Fruit fly (Drosophila melanogaster) whole organism, embryonic: Measurements from ENCODE around the gene CG18596.

Experiments
- Atf3 ChIP-seq: fragments of 200-800 bp; sonication (Bioruptor generic); optimal IDR thresholded peaks from 3 replicates; lab custom pipeline; 2016; ENCODE audit warnings: missing biosample characterization, missing genetic modification characterization
- Atf6 ChIP-seq: fragments of 200-800 bp; sonication (Bioruptor generic); IDR thresholded peaks from 2 replicates; pipeline ENCODE4 v1.3.6; 2022; ENCODE audit warnings: missing biosample characterization, missing genetic modification characterization
- B-H1 ChIP-seq: fragments of 200-800 bp; sonication (Bioruptor generic); IDR thresholded peaks from 3 replicates; pipeline ENCODE4 v1.3.6; 2022; ENCODE audit warnings: missing biosample characterization, missing genetic modification characterization
- Bdp1 ChIP-seq: fragments of 200-800 bp; sonication (Bioruptor generic); optimal IDR thresholded peaks from 3 replicates; lab custom pipeline; 2016; ENCODE audit warnings: missing biosample characterization, missing genetic modification characterization
- CG10147 ChIP-seq: fragments of 200-800 bp; sonication (Bioruptor generic); optimal IDR thresholded peaks from 2 replicates; lab custom pipeline; 2019; ENCODE audit warnings: missing biosample characterization, mild to moderate bottlenecking, missing genetic modification characterization, moderate library complexity
- CG10431 ChIP-seq: fragments of 200-800 bp; sonication (Bioruptor generic); optimal IDR thresholded peaks from 3 replicates; lab custom pipeline; 2018; ENCODE audit warnings: missing biosample characterization, mild to moderate bottlenecking, missing genetic modification characterization
- CG11398 ChIP-seq: fragments of 200-800 bp; sonication (Bioruptor generic); optimal IDR thresholded peaks from 2 replicates; lab custom pipeline; 2016; ENCODE audit warnings: missing biosample characterization, missing genetic modification characterization
- CG14710 ChIP-seq: fragments of 200-800 bp; sonication (Bioruptor generic); optimal IDR thresholded peaks from 3 replicates; lab custom pipeline; 2019; ENCODE audit warnings: missing biosample characterization, mild to moderate bottlenecking, missing genetic modification characterization, moderate library complexity
- CG16813 ChIP-seq: fragments of 200-800 bp; sonication (Bioruptor generic); IDR thresholded peaks from 3 replicates; pipeline ENCODE4 v1.3.6; 2022; ENCODE audit warnings: missing biosample characterization, missing genetic modification characterization; ENCODE audit not compliant: partially characterized antibody
- CG17912 ChIP-seq: fragments of 200-800 bp; sonication (Bioruptor generic); optimal IDR thresholded peaks from 2 replicates; lab custom pipeline; 2018; ENCODE audit warnings: missing biosample characterization, mild to moderate bottlenecking, missing genetic modification characterization
- CG2116 ChIP-seq: fragments of 200-800 bp; sonication (Bioruptor generic); optimal IDR thresholded peaks from 3 replicates; lab custom pipeline; 2018; ENCODE audit warnings: missing biosample characterization, mild to moderate bottlenecking, missing genetic modification characterization
- CG2129 ChIP-seq: fragments of 200-800 bp; sonication (Bioruptor generic); IDR thresholded peaks from 2 replicates; pipeline ENCODE4 v1.3.6; 2022; ENCODE audit warnings: missing biosample characterization, missing genetic modification characterization; ENCODE audit not compliant: partially characterized antibody
- CG2678 ChIP-seq: fragments of 200-800 bp; sonication (Bioruptor generic); optimal IDR thresholded peaks from 3 replicates; lab custom pipeline; 2019; ENCODE audit warnings: missing biosample characterization, mild to moderate bottlenecking, missing genetic modification characterization, moderate library complexity
- CG31365 ChIP-seq: fragments of 200-800 bp; sonication (Bioruptor generic); optimal IDR thresholded peaks from 2 replicates; lab custom pipeline; 2018; ENCODE audit warnings: missing biosample characterization, mild to moderate bottlenecking, missing genetic modification characterization
- CG3995 ChIP-seq: fragments of 200-800 bp; sonication (Bioruptor generic); optimal IDR thresholded peaks from 3 replicates; lab custom pipeline; 2016; ENCODE audit warnings: missing biosample characterization, missing genetic modification characterization
- CG42726 ChIP-seq: fragments of 200-800 bp; sonication (Bioruptor generic); IDR thresholded peaks from 2 replicates; pipeline ENCODE4 v1.3.6; 2022; ENCODE audit warnings: missing biosample characterization, missing genetic modification characterization; ENCODE audit not compliant: partially characterized antibody
- CG4328 ChIP-seq: fragments of 200-800 bp; sonication (Bioruptor generic); optimal IDR thresholded peaks from 3 replicates; lab custom pipeline; 2017; ENCODE audit warnings: missing biosample characterization, missing genetic modification reagents, missing genetic modification characterization
- CG6813 ChIP-seq: fragments of 200-800 bp; sonication (Bioruptor generic); optimal IDR thresholded peaks from 2 replicates; lab custom pipeline; 2017; ENCODE audit warnings: missing biosample characterization, missing genetic modification characterization, mild to moderate bottlenecking, moderate library complexity, missing genetic modification reagents
- CG8765 ChIP-seq: fragments of 200-800 bp; sonication (Bioruptor generic); IDR thresholded peaks from 2 replicates; pipeline ENCODE4 v1.3.6; 2022; ENCODE audit warnings: missing biosample characterization, missing genetic modification characterization
- CTCF ChIP-seq: fragments of 200-800 bp; sonication (Bioruptor generic); optimal IDR thresholded peaks from 2 replicates; lab custom pipeline; 2017; ENCODE audit warnings: missing biosample characterization, mild to moderate bottlenecking, missing genetic modification characterization, moderate library complexity
- CkIIα-i1 ChIP-seq: fragments of 200-800 bp; sonication (Bioruptor generic); IDR thresholded peaks from 2 replicates; pipeline ENCODE4 v1.3.6; 2022; ENCODE audit warnings: missing biosample characterization, missing genetic modification characterization
- Ets97D ChIP-seq: fragments of 200-800 bp; sonication (Bioruptor generic); optimal IDR thresholded peaks from 3 replicates; lab custom pipeline; 2016; ENCODE audit warnings: missing biosample characterization, missing genetic modification characterization
- Hand ChIP-seq: fragments of 200-800 bp; sonication (Bioruptor generic); optimal IDR thresholded peaks from 2 replicates; lab custom pipeline; 2017; ENCODE audit warnings: mild to moderate bottlenecking, missing biosample characterization, missing genetic modification reagents, missing genetic modification characterization
- Lim3 ChIP-seq: fragments of 200-800 bp; sonication (Bioruptor generic); IDR thresholded peaks from 2 replicates; pipeline ENCODE4 v1.3.6; 2022; ENCODE audit warnings: missing biosample characterization, missing genetic modification characterization
- Pdp1 ChIP-seq, 2 experiments: fragments of 200-800 bp; sonication (Bioruptor generic); optimal IDR thresholded peaks; 3 replicates each; lab custom pipeline; 2016; ENCODE audit warnings: missing biosample characterization in 2 of 2, missing genetic modification characterization in 2 of 2, mild to moderate bottlenecking in 1 of 2, moderate library complexity in 1 of 2
- Rx ChIP-seq: fragments of 200-800 bp; sonication (Bioruptor generic); IDR thresholded peaks from 2 replicates; pipeline ENCODE4 v1.3.6; 2022; ENCODE audit warnings: missing biosample characterization, missing genetic modification characterization
- Scr ChIP-seq: fragments of 200-800 bp; sonication (Bioruptor generic); IDR thresholded peaks from 2 replicates; pipeline ENCODE4 v1.3.6; 2022; ENCODE audit warnings: missing biosample characterization, missing genetic modification characterization; ENCODE audit not compliant: partially characterized antibody
- Spps ChIP-seq: fragments of 200-800 bp; sonication (Bioruptor generic); optimal IDR thresholded peaks from 2 replicates; lab custom pipeline; 2018; ENCODE audit warnings: missing biosample characterization, mild to moderate bottlenecking, missing genetic modification characterization
- Stat92E ChIP-seq, 3 experiments: fragments of >200 bp in 2 of 3; fragments of 200-800 bp in 1 of 3; sonication (Bioruptor generic) in 1 of 3; optimal IDR thresholded peaks; 2 replicates each; lab custom pipeline; 2017 to 2019; ENCODE audit warnings: missing biosample characterization in 3 of 3, missing genetic modification characterization in 3 of 3, mild to moderate bottlenecking in 1 of 3, moderate library complexity in 1 of 3
- YL-1 ChIP-seq: fragments of 200-800 bp; sonication (Bioruptor generic); optimal IDR thresholded peaks from 3 replicates; lab custom pipeline; 2017; ENCODE audit warnings: missing biosample characterization, mild to moderate bottlenecking, missing genetic modification characterization
- bbx ChIP-seq: fragments of 200-800 bp; sonication (Bioruptor generic); IDR thresholded peaks from 2 replicates; pipeline ENCODE4 v1.3.6; 2022; ENCODE audit warnings: missing biosample characterization, missing genetic modification characterization; ENCODE audit not compliant: partially characterized antibody
- br ChIP-seq: fragments of >200 bp; optimal IDR thresholded peaks from 2 replicates; lab custom pipeline; 2017
- cad ChIP-seq: fragments of >200 bp; optimal IDR thresholded peaks from 2 replicates; lab custom pipeline; 2017; ENCODE audit warnings: missing biosample characterization, missing genetic modification characterization
- cg ChIP-seq: fragments of 200-800 bp; sonication (Bioruptor generic); optimal IDR thresholded peaks from 3 replicates; lab custom pipeline; 2019; ENCODE audit warnings: missing biosample characterization, mild to moderate bottlenecking, missing genetic modification characterization, moderate library complexity
- chinmo ChIP-seq: fragments of 200-800 bp; sonication (Bioruptor generic); IDR thresholded peaks from 4 replicates; pipeline ENCODE4 v1.3.6; 2022; ENCODE audit warnings: missing biosample characterization, missing genetic modification characterization; ENCODE audit not compliant: partially characterized antibody
- chm ChIP-seq: fragments of 200-800 bp; sonication (Bioruptor generic); IDR thresholded peaks from 2 replicates; pipeline ENCODE4 v1.3.6; 2022; ENCODE audit warnings: missing biosample characterization, missing genetic modification characterization
- hkb ChIP-seq, 2 experiments: fragments of 200-800 bp in 1 of 2; fragments of >200 bp in 1 of 2; sonication (Bioruptor generic) in 1 of 2; IDR thresholded peaks in 1 of 2; optimal IDR thresholded peaks in 1 of 2; 2 replicates each; pipeline versions ENCODE4 v1.3.6 to Lab custom; 2017 to 2022; ENCODE audit warnings: missing biosample characterization in 1 of 2, missing genetic modification characterization in 1 of 2
- mld ChIP-seq: fragments of 200-800 bp; sonication (Bioruptor generic); IDR thresholded peaks from 3 replicates; pipeline ENCODE4 v1.3.6; 2022; ENCODE audit warnings: missing biosample characterization, missing genetic modification characterization; ENCODE audit not compliant: partially characterized antibody
- nerfin-1 ChIP-seq: fragments of 200-800 bp; sonication (Bioruptor generic); optimal IDR thresholded peaks from 3 replicates; lab custom pipeline; 2019; ENCODE audit warnings: missing biosample characterization, mild to moderate bottlenecking, missing genetic modification characterization, moderate library complexity
- nmo ChIP-seq: fragments of 200-800 bp; sonication (Bioruptor generic); optimal IDR thresholded peaks from 2 replicates; lab custom pipeline; 2018; ENCODE audit warnings: missing biosample characterization, mild to moderate bottlenecking, missing genetic modification characterization, moderate library complexity
- pros ChIP-seq: fragments of 200-800 bp; sonication (Bioruptor generic); optimal IDR thresholded peaks from 3 replicates; lab custom pipeline; 2019; ENCODE audit warnings: missing biosample characterization, mild to moderate bottlenecking, missing genetic modification characterization, moderate library complexity
- scrt ChIP-seq: fragments of 200-800 bp; sonication (Bioruptor generic); optimal IDR thresholded peaks from 2 replicates; lab custom pipeline; 2018; ENCODE audit warnings: missing biosample characterization, mild to moderate bottlenecking, missing genetic modification characterization, moderate library complexity
- sd ChIP-seq: fragments of 200-800 bp; sonication (Bioruptor generic); optimal IDR thresholded peaks from 3 replicates; lab custom pipeline; 2018; ENCODE audit warnings: missing biosample characterization, mild to moderate bottlenecking, missing genetic modification characterization, moderate library complexity
- sna ChIP-seq: fragments of 200-800 bp; sonication (Bioruptor generic); IDR thresholded peaks from 2 replicates; pipeline ENCODE4 v1.3.6; 2022; ENCODE audit warnings: missing biosample characterization, missing genetic modification characterization; ENCODE audit not compliant: partially characterized antibody
- stwl ChIP-seq: fragments of 200-800 bp; sonication (Bioruptor generic); optimal IDR thresholded peaks from 3 replicates; lab custom pipeline; 2018; ENCODE audit warnings: missing biosample characterization, mild to moderate bottlenecking, missing genetic modification characterization, moderate library complexity
- tna ChIP-seq: fragments of 200-800 bp; sonication (Bioruptor generic); IDR thresholded peaks from 2 replicates; pipeline ENCODE4 v1.3.6; 2022; ENCODE audit warnings: missing biosample characterization, missing genetic modification characterization; ENCODE audit not compliant: partially characterized antibody
- vnd ChIP-seq: fragments of 200-800 bp; sonication (Bioruptor generic); IDR thresholded peaks from 3 replicates; pipeline ENCODE4 v1.3.6; 2022; ENCODE audit warnings: missing biosample characterization, missing genetic modification characterization; ENCODE audit not compliant: partially characterized antibody
- zfh2 ChIP-seq: fragments of 200-800 bp; sonication (Bioruptor generic); optimal IDR thresholded peaks from 2 replicates; lab custom pipeline; 2016; ENCODE audit warnings: missing biosample characterization, missing genetic modification characterization

The CG18596 gene

DNA sequence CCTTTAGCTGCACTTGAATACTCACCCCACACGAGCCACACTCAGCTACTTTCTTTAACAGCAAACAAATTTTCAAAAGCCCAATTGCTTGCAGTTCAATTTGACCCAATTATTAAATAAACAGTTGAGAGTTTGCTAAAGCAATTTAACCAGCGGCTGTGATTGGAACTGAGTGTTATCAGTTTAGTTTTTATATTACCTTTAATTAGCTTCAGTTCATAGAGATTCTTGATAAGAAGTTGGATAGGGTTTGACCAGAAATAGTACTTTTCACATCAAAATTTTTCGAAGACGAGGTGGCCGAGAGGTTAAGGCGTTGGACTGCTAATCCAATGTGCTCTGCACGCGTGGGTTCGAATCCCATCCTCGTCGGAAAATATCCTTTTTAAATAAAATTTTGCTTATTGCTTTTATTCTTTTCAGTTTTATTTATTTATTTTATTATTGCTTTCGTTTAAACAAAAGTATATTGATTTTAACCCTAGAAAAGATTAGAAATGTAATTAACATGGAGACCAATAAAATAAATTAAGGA, 20.6 kb downstream of the CG18596 start (continued):
- TF ChIP-seq scrt (GFP tag; lab: Kevin White, UChicago) (no peak), br (lab: Kevin White, UChicago) (no peak), CkIIα-i1 (GFP tag; lab: Robert Waterston, UW) (no peak), chinmo (no peak), Rx (GFP tag; lab: Robert Waterston, UW) (no peak), CG10431 (GFP tag; lab: Kevin White, UChicago) (no peak), CG4328 (GFP tag; lab: Kevin White, UChicago) (no peak), stwl (tag; lab: Kevin White, UChicago) (no peak), YL-1 (GFP tag; lab: Kevin White, UChicago) (no peak), sd (tag; lab: Kevin White, UChicago) (no peak), CG2678 (no peak), chm (GFP tag; lab: Robert Waterston, UW) (no peak), Atf6 (no peak), Atf3 (no peak), CG8765 (no peak), zfh2 (GFP tag; lab: Kevin White, UChicago) (no peak), CG16813 (GFP tag; lab: Robert Waterston, UW) (peak; percentile 66), Ets97D (GFP tag; lab: Kevin White, UChicago) (no peak), Spps (tag; lab: Kevin White, UChicago) (no peak), Lim3 (GFP tag; lab: Robert Waterston, UW) (peak; percentile 19; the same call in 1 of the 2 replicates), nerfin-1 (tag; lab: Kevin White, UChicago) (no peak), CG3995 (GFP tag; lab: Kevin White, UChicago) (no peak), CG6813 (GFP tag; lab: Kevin White, UChicago) (no peak), CG11398 (GFP tag; lab: Kevin White, UChicago) (no peak), CG17912 (GFP tag; lab: Kevin White, UChicago) (no peak)
- TF ChIP-seq, all 482 proteins: peak for 15

dm6 chr3R:22397068-22397700, 21.5 kb downstream of the CG18596 start:
- TF ChIP-seq nmo (GFP tag; lab: Kevin White, UChicago) (peak; percentile 22), CG14710 (tag; lab: Kevin White, UChicago) (peak; percentile 5), Scr (GFP tag; lab: Robert Waterston, UW) (peak; percentile 68), CG2129 (peak; percentile 19; the same call in 1 of the 2 replicates), vnd (GFP tag; lab: Robert Waterston, UW) (peak; percentile 63; the same call in 2 of the 3 replicates), sna (GFP tag; lab: Robert Waterston, UW) (peak; percentile 62; the same call in 1 of the 2 replicates), Hand (no peak), B-H1 (GFP tag; lab: Robert Waterston, UW) (no peak), CG31365 (tag; lab: Kevin White, UChicago) (peak; percentile 99), Pdp1 (GFP tag; optimal IDR thresholded peaks at IDR 0.05; lab: Kevin White, UChicago) (peak in 1 of 2 experiments; percentile 99), Bdp1 (GFP tag; lab: Kevin White, UChicago) (peak; percentile 100), cg (no peak), cad (GFP tag; lab: Kevin White, UChicago) (no peak), Stat92E (GFP tag; optimal IDR thresholded peaks at IDR 0.05; lab: Kevin White, UChicago) (peak in 1 of 3 experiments; percentile 73), CG2116 (GFP tag; lab: Kevin White, UChicago) (peak; percentile 7), tna (GFP tag; lab: Robert Waterston, UW) (peak; percentile 81), mld (GFP tag; lab: Robert Waterston, UW) (peak; percentile 93), CG42726 (GFP tag; lab: Robert Waterston, UW) (peak; percentile 96), CG10147 (peak; percentile 21), bbx (GFP tag; lab: Robert Waterston, UW) (peak; percentile 83), CTCF (GFP tag; lab: Kevin White, UChicago) (peak; percentile 55), hkb (optimal IDR thresholded peaks at IDR 0.05; lab: Kevin White, UChicago) (peak; percentile 55), hkb (GFP tag; IDR thresholded peaks at IDR 0.05; lab: Robert Waterston, UW) (no peak), pros (GFP tag; lab: Kevin White, UChicago) (no peak)
